Worm (Caenorhabditis elegans) whole organism, L4 larva: ENCODE measurements around the gene F40G9.6.

Experiments used
- F10B5.3 ChIP-seq: sonication (generic microtip); optimal IDR thresholded peaks from 2 replicates; lab custom pipeline; 2016; ENCODE audit warnings: mild to moderate bottlenecking, missing genetic modification characterization, missing compliant biosample characterization
- F26F4.8 ChIP-seq: fragments of 200-800 bp; sonication (Bioruptor generic); conservative IDR thresholded peaks from 2 replicates; pipeline ENCODE4 v1.3.6; 2022; ENCODE audit warnings: missing genetic modification characterization, missing compliant biosample characterization
- F44E2.7 ChIP-seq: fragments of 200-800 bp; sonication (Bioruptor generic); IDR thresholded peaks from 2 replicates; pipeline ENCODE4 v2.1.2; 2022; ENCODE audit warnings: missing genetic modification characterization, missing compliant biosample characterization
- R02D3.7 ChIP-seq: fragments of 150-350 bp; sonication (generic microtip); optimal IDR thresholded peaks from 3 replicates; lab custom pipeline; 2014; ENCODE audit warnings: missing biosample characterization, missing genetic modification characterization
- Y5F2A.4 ChIP-seq: fragments of 200-800 bp; sonication (Bioruptor generic); optimal IDR thresholded peaks from 2 replicates; lab custom pipeline; 2018; ENCODE audit warnings: mild to moderate bottlenecking, missing genetic modification characterization, missing compliant biosample characterization
- aha-1 ChIP-seq: fragments of 150-350 bp; peaks from one replicate; lab custom pipeline; 2014; ENCODE audit warnings: missing biosample characterization, missing genetic modification characterization
- arid-1 ChIP-seq: fragments of 200-800 bp; sonication (Bioruptor generic); conservative IDR thresholded peaks from 2 replicates; pipeline ENCODE4 v1.3.6; 2022; ENCODE audit warnings: missing genetic modification reagents, missing genetic modification characterization, missing compliant biosample characterization
- ceh-20 ChIP-seq: fragments of 200-800 bp; sonication (Bioruptor generic); IDR thresholded peaks from 2 replicates; pipeline ENCODE4 v1.3.6; 2022; ENCODE audit warnings: missing genetic modification reagents, missing genetic modification characterization, missing compliant biosample characterization
- ceh-28 ChIP-seq: fragments of 150-350 bp; optimal IDR thresholded peaks from 2 replicates; lab custom pipeline; 2014; ENCODE audit warnings: missing biosample characterization, missing genetic modification reagents, missing genetic modification characterization
- ceh-44 ChIP-seq: fragments of 200-800 bp; sonication (Bioruptor generic); IDR thresholded peaks from 2 replicates; pipeline ENCODE4 v1.3.6; 2022; ENCODE audit warnings: missing genetic modification reagents, missing genetic modification characterization, missing compliant biosample characterization
- ceh-62 ChIP-seq: sonication (generic microtip); optimal IDR thresholded peaks from 2 replicates; lab custom pipeline; 2017; ENCODE audit warnings: missing biosample characterization, missing genetic modification characterization
- ceh-82 ChIP-seq: sonication (generic microtip); optimal IDR thresholded peaks from 2 replicates; lab custom pipeline; 2017; ENCODE audit warnings: missing biosample characterization, missing genetic modification characterization
- ctbp-1 ChIP-seq: fragments of 200-800 bp; sonication (Bioruptor generic); IDR thresholded peaks from 2 replicates; pipeline ENCODE4 v1.3.6; 2022; ENCODE audit warnings: missing genetic modification reagents, missing genetic modification characterization, missing compliant biosample characterization
- daf-12 ChIP-seq: fragments of 150-350 bp; optimal IDR thresholded peaks from 2 replicates; lab custom pipeline; 2014; ENCODE audit warnings: missing biosample characterization, missing genetic modification reagents, missing genetic modification characterization
- daf-16 ChIP-seq, 3 experiments: sonication (generic microtip); optimal IDR thresholded peaks; 2 replicates each; lab custom pipeline; 2016 to 2017; ENCODE audit warnings: missing genetic modification characterization in 3 of 3, missing genetic modification reagents in 3 of 3, mild to moderate bottlenecking in 2 of 3, missing compliant biosample characterization in 2 of 3, missing biosample characterization in 1 of 3, moderate library complexity in 1 of 3
- daf-8 ChIP-seq: fragments of 200-800 bp; sonication (Bioruptor generic); IDR thresholded peaks from 2 replicates; pipeline ENCODE4 v1.3.6; 2022; ENCODE audit warnings: missing genetic modification characterization, missing compliant biosample characterization
- hif-1 ChIP-seq, 2 experiments: sonication (generic microtip); optimal IDR thresholded peaks; 2 replicates each; lab custom pipeline; 2016 to 2017; ENCODE audit warnings: missing compliant biosample characterization in 2 of 2, missing genetic modification characterization in 2 of 2, missing genetic modification reagents in 2 of 2, missing genotype in 2 of 2, mild to moderate bottlenecking in 1 of 2
- lin-1 ChIP-seq: fragments of 200-800 bp; sonication (Bioruptor generic); IDR thresholded peaks from 2 replicates; pipeline ENCODE4 v1.3.6; 2022; ENCODE audit warnings: missing genetic modification reagents, missing genetic modification characterization, missing compliant biosample characterization
- lin-38 ChIP-seq: fragments of 200-800 bp; sonication (Bioruptor generic); IDR thresholded peaks from 2 replicates; pipeline ENCODE4 v1.3.6; 2022; ENCODE audit warnings: missing genetic modification reagents, missing genetic modification characterization, missing compliant biosample characterization
- madf-5 ChIP-seq, 2 experiments: fragments of 200-800 bp; sonication (Bioruptor generic); IDR thresholded peaks; 2 replicates each; pipeline ENCODE4 v1.3.6; 2022; ENCODE audit warnings: missing compliant biosample characterization in 2 of 2, missing genetic modification characterization in 2 of 2
- mes-2 ChIP-seq: sonication (generic microtip); optimal IDR thresholded peaks from 2 replicates; lab custom pipeline; 2016; ENCODE audit warnings: missing genotype, mild to moderate bottlenecking, missing genetic modification characterization, missing compliant biosample characterization; ENCODE audit not compliant: poor library complexity, severe bottlenecking
- mxl-3 ChIP-seq: fragments of 200-800 bp; sonication (Bioruptor generic); optimal IDR thresholded peaks from 2 replicates; lab custom pipeline; 2018; ENCODE audit warnings: mild to moderate bottlenecking, missing genetic modification characterization, missing compliant biosample characterization
- nhr-102 ChIP-seq: sonication (generic microtip); optimal IDR thresholded peaks from 2 replicates; lab custom pipeline; 2016; ENCODE audit warnings: mild to moderate bottlenecking, missing genetic modification characterization, moderate library complexity, missing compliant biosample characterization
- nhr-111 ChIP-seq: fragments of 200-800 bp; sonication (Bioruptor generic); optimal IDR thresholded peaks from 2 replicates; lab custom pipeline; 2018; ENCODE audit warnings: mild to moderate bottlenecking, missing genetic modification characterization, missing compliant biosample characterization
- nhr-237 ChIP-seq: sonication (generic microtip); optimal IDR thresholded peaks from 2 replicates; lab custom pipeline; 2017; ENCODE audit warnings: missing biosample characterization, missing genetic modification characterization
- nhr-48 ChIP-seq: sonication (generic microtip); optimal IDR thresholded peaks from 2 replicates; lab custom pipeline; 2016; ENCODE audit warnings: mild to moderate bottlenecking, missing genetic modification characterization, missing compliant biosample characterization
- nhr-6 ChIP-seq: fragments of 150-350 bp; optimal IDR thresholded peaks from 2 replicates; lab custom pipeline; 2014; ENCODE audit warnings: missing biosample characterization, missing genetic modification characterization
- nhr-76 ChIP-seq: fragments of 150-350 bp; optimal IDR thresholded peaks from 2 replicates; lab custom pipeline; 2014; ENCODE audit warnings: missing biosample characterization, missing genetic modification characterization
- snpc-1.2 ChIP-seq: fragments of 200-800 bp; sonication (Bioruptor generic); IDR thresholded peaks from 2 replicates; pipeline ENCODE4 v1.3.6; 2022; ENCODE audit warnings: missing genetic modification reagents, missing genetic modification characterization, missing compliant biosample characterization
- unc-62 ChIP-seq, 3 experiments: fragments of 150-350 bp in 1 of 3; sonication (generic microtip); optimal IDR thresholded peaks in 2 of 3; peaks in 1 of 3; 1 replicate in 1 of 3; 2 replicates in 2 of 3; lab custom pipeline; 2014 to 2017; ENCODE audit warnings: missing biosample characterization in 3 of 3, missing genetic modification characterization in 3 of 3, missing genetic modification reagents in 3 of 3, missing genotype in 1 of 3
- zag-1 ChIP-seq: fragments of 150-350 bp; optimal IDR thresholded peaks from 2 replicates; lab custom pipeline; 2014; ENCODE audit warnings: missing biosample characterization, missing genetic modification characterization
- zip-2 ChIP-seq: fragments of 150-350 bp; optimal IDR thresholded peaks from 2 replicates; lab custom pipeline; 2014; ENCODE audit warnings: missing biosample characterization, missing genetic modification characterization

The F40G9.6 gene

ce11 chrIII:194160-194559 is 14.8 kb downstream of the F40G9.6 start, which contains the start of gene F40G9.17:
TSS of gene F40G9.17 (plus strand) at chrIII:194460.
- TF ChIP-seq daf-12 (tag; lab: Kevin White, UChicago) = no peak
- TF ChIP-seq arid-1 (GFP tag; lab: Robert Waterston, UW) = no peak
- no peak for TF ChIP-seq ceh-62
- no peak for TF ChIP-seq zip-2 (tag; lab: Kevin White, UChicago)
- TF ChIP-seq hif-1 (tag; optimal IDR thresholded peaks at IDR 0.05; lab: Kevin White, UChicago) = no peak
- TF ChIP-seq, all 104 proteins: peak for 0

- TF ChIP-seq ceh-28 (tag; lab: Kevin White, UChicago) (peak; percentile 98), zag-1 (tag; lab: Kevin White, UChicago) (no peak), daf-8 (GFP tag; lab: Robert Waterston, UW) (no peak), ceh-82 (no peak), unc-62 (GFP tag; optimal IDR thresholded peaks at IDR 0.05 in 1 of 2; lab: Kevin White, UChicago) (peak in 1 of 2 experiments; percentile 53), unc-62 (tag; optimal IDR thresholded peaks at IDR 0.05; lab: Kevin White, UChicago) (no peak), R02D3.7 (no peak)
These were observed 24.6 kb downstream of the F40G9.6 start for ce11 chrIII:203953-204352.

ce11 chrIII:207023-207422 is 27.7 kb downstream of the F40G9.6 start, which contains the start of gene W10C4.1:
TSS of gene W10C4.1 (minus strand) at chrIII:207123.
- TF ChIP-seq lin-1 (no peak), zip-2 (tag; lab: Kevin White, UChicago) (no peak), lin-38 (GFP tag; lab: Robert Waterston, UW) (no peak), mxl-3 (GFP tag; lab: Kevin White, UChicago) (no peak), daf-16 (GFP tag; optimal IDR thresholded peaks at IDR 0.05; lab: Kevin White, UChicago) (no peak), daf-16 (tag; optimal IDR thresholded peaks at IDR 0.05; lab: Kevin White, UChicago) (no peak)

- TF ChIP-seq nhr-111 = no peak
- no peak for TF ChIP-seq R02D3.7
- peak; percentile 94 for TF ChIP-seq aha-1
- TF ChIP-seq, all 104 proteins: peak for 1
These were observed 29.7 kb downstream of the F40G9.6 start for ce11 chrIII:208793-209694.

ce11 chrIII:209695-210091 is 30.4 kb downstream of the F40G9.6 start, which contains the start of gene klp-20:
TSS of gene klp-20 (plus strand) at chrIII:209992.
- TF ChIP-seq F26F4.8 (no peak), nhr-237 (no peak), nhr-48 (tag; lab: Kevin White, UChicago) (no peak), ctbp-1 (GFP tag; lab: Robert Waterston, UW) (no peak), F44E2.7 (GFP tag; lab: Robert Waterston, UW) (no peak), snpc-1.2 (GFP tag; lab: Robert Waterston, UW) (no peak), ceh-20 (GFP tag; lab: Robert Waterston, UW) (no peak), nhr-6 (tag; lab: Kevin White, UChicago) (no peak), ceh-28 (tag; lab: Kevin White, UChicago) (no peak), Y5F2A.4 (GFP tag; lab: Kevin White, UChicago) (no peak), F10B5.3 (tag; lab: Kevin White, UChicago) (no peak), mes-2 (tag; lab: Kevin White, UChicago) (no peak), nhr-76 (tag; lab: Kevin White, UChicago) (no peak), nhr-102 (tag; lab: Kevin White, UChicago) (no peak), madf-5 (GFP tag; IDR thresholded peaks at IDR 0.05; lab: Robert Waterston, UW) (no peak), ceh-44 (no peak), hif-1 (tag; optimal IDR thresholded peaks at IDR 0.05; lab: Kevin White, UChicago) (no peak)
- TF ChIP-seq, all 104 proteins: peak for 0
